Worm (Caenorhabditis elegans) whole organism, mixed stage, embryonic: ENCODE data around the gene Y54G2A.10.

ENCODE experiments used
- bed-3 ChIP-seq: fragments of 200-800 bp; sonication (Bioruptor generic); optimal IDR thresholded peaks from 3 replicates; lab custom pipeline; 2018; ENCODE audit warnings: mild to moderate bottlenecking, missing genetic modification characterization, moderate library complexity, missing compliant biosample characterization
- blmp-1 ChIP-seq: fragments of 150-350 bp; optimal IDR thresholded peaks from 2 replicates; lab custom pipeline; 2014; ENCODE audit warnings: missing biosample characterization, missing genetic modification characterization
- ceh-43 ChIP-seq: fragments of 200-800 bp; sonication (Bioruptor generic); optimal IDR thresholded peaks from 2 replicates; lab custom pipeline; 2018; ENCODE audit warnings: mild to moderate bottlenecking, missing genetic modification characterization, moderate library complexity, missing compliant biosample characterization
- drap-1 ChIP-seq: fragments of 200-800 bp; sonication (Bioruptor generic); optimal IDR thresholded peaks from 3 replicates; lab custom pipeline; 2018; ENCODE audit warnings: mild to moderate bottlenecking, missing genetic modification characterization, missing compliant biosample characterization
- elt-1 ChIP-seq: sonication (generic microtip); optimal IDR thresholded peaks from 2 replicates; lab custom pipeline; 2017; ENCODE audit warnings: missing genetic modification characterization, mild to moderate bottlenecking, missing compliant biosample characterization, antibody characterized with exemption, moderate library complexity, borderline replicate concordance; ENCODE audit not compliant: insufficient read depth
- ham-2 ChIP-seq: fragments of 200-800 bp; sonication (Bioruptor generic); optimal IDR thresholded peaks from 2 replicates; lab custom pipeline; 2018; ENCODE audit warnings: mild to moderate bottlenecking, missing genetic modification characterization, missing compliant biosample characterization
- lin-13 ChIP-seq: fragments of 150-350 bp; optimal IDR thresholded peaks from 2 replicates; lab custom pipeline; 2014; ENCODE audit warnings: missing biosample characterization, missing genetic modification characterization
- lin-32 ChIP-seq: fragments of 200-800 bp; sonication (Bioruptor generic); optimal IDR thresholded peaks from 2 replicates; lab custom pipeline; 2018; ENCODE audit warnings: mild to moderate bottlenecking, missing genetic modification characterization, missing compliant biosample characterization
- lsy-2 ChIP-seq: fragments of 150-350 bp; optimal IDR thresholded peaks from 2 replicates; lab custom pipeline; 2014; ENCODE audit warnings: missing biosample characterization, missing genetic modification characterization
- mep-1 ChIP-seq: fragments of 150-350 bp; optimal IDR thresholded peaks from 2 replicates; lab custom pipeline; 2017; ENCODE audit warnings: missing biosample characterization, missing genetic modification reagents, missing genetic modification characterization, inconsistent platforms
- mls-2 ChIP-seq: sonication (generic microtip); optimal IDR thresholded peaks from 2 replicates; lab custom pipeline; 2016; ENCODE audit warnings: mild to moderate bottlenecking, missing genetic modification characterization, moderate library complexity, missing compliant biosample characterization
- nhr-12 ChIP-seq: fragments of 150-350 bp; optimal IDR thresholded peaks from 2 replicates; lab custom pipeline; 2014; ENCODE audit warnings: missing biosample characterization, missing genetic modification characterization
- nhr-2 ChIP-seq: fragments of 150-350 bp; optimal IDR thresholded peaks from 2 replicates; lab custom pipeline; 2014; ENCODE audit warnings: missing biosample characterization, missing genetic modification characterization
- nhr-237 ChIP-seq: fragments of 150-350 bp; optimal IDR thresholded peaks from 2 replicates; lab custom pipeline; 2014; ENCODE audit warnings: missing biosample characterization, missing genetic modification characterization
- nhr-28 ChIP-seq: fragments of 150-350 bp; optimal IDR thresholded peaks from 2 replicates; lab custom pipeline; 2014; ENCODE audit warnings: missing biosample characterization, missing genetic modification characterization
- snpc-4 ChIP-seq: fragments of 150-350 bp; optimal IDR thresholded peaks from 2 replicates; lab custom pipeline; 2014; ENCODE audit warnings: missing biosample characterization, missing genetic modification characterization
- sptf-1 ChIP-seq: sonication (generic microtip); optimal IDR thresholded peaks from 2 replicates; lab custom pipeline; 2017; ENCODE audit warnings: mild to moderate bottlenecking, missing genetic modification characterization, moderate library complexity, missing compliant biosample characterization
- unc-62 ChIP-seq: fragments of 150-350 bp; optimal IDR thresholded peaks from 2 replicates; lab custom pipeline; 2014; ENCODE audit warnings: missing biosample characterization, missing genetic modification reagents, missing genetic modification characterization
- zip-8 ChIP-seq: fragments of 150-350 bp; optimal IDR thresholded peaks from 2 replicates; lab custom pipeline; 2014; ENCODE audit warnings: missing biosample characterization, missing genetic modification characterization
- ztf-11 ChIP-seq: fragments of 150-350 bp; optimal IDR thresholded peaks from 2 replicates; lab custom pipeline; 2014; ENCODE audit warnings: missing biosample characterization, missing genetic modification characterization

The Y54G2A.10 gene

ce11 chrIV:2850586-2850985, 51.1 kb downstream of the Y54G2A.10 start, which contains the start of gene clec-85:
TSS of gene clec-85 (plus strand) at chrIV:2850886.
- TF ChIP-seq nhr-237 (tag; lab: Kevin White, UChicago) (no peak), lin-32 (no peak), drap-1 (GFP tag; lab: Kevin White, UChicago) (no peak), lin-13 (tag; lab: Kevin White, UChicago) (no peak), mep-1 (tag; lab: Kevin White, UChicago) (no peak), unc-62 (no peak), lsy-2 (tag; lab: Kevin White, UChicago) (no peak), mls-2 (tag; lab: Kevin White, UChicago) (no peak), blmp-1 (tag; lab: Kevin White, UChicago) (no peak), zip-8 (tag; lab: Kevin White, UChicago) (no peak), elt-1 (tag; lab: Kevin White, UChicago) (no peak), nhr-2 (tag; lab: Kevin White, UChicago) (no peak), sptf-1 (tag; lab: Kevin White, UChicago) (no peak), nhr-12 (tag; lab: Kevin White, UChicago) (no peak), ham-2 (GFP tag; lab: Kevin White, UChicago) (no peak), nhr-28 (tag; lab: Kevin White, UChicago) (no peak), snpc-4 (tag; lab: Kevin White, UChicago) (no peak), ztf-11 (tag; lab: Kevin White, UChicago) (no peak), bed-3 (GFP tag; lab: Kevin White, UChicago) (no peak), ceh-43 (GFP tag; lab: Kevin White, UChicago) (no peak)
- TF ChIP-seq, all 35 proteins: peak for 0
